Fruit fly (Drosophila melanogaster) whole organism, embryonic: Measurements from ENCODE around the gene PIG-S.

ENCODE experiments used
- CG11398 ChIP-seq: fragments of 200-800 bp; sonication (Bioruptor generic); optimal IDR thresholded peaks from 2 replicates; lab custom pipeline; 2016; ENCODE audit warnings: missing biosample characterization, missing genetic modification characterization
- CG15601 ChIP-seq: fragments of 200-800 bp; sonication (Bioruptor generic); optimal IDR thresholded peaks from 3 replicates; lab custom pipeline; 2019; ENCODE audit warnings: missing biosample characterization, mild to moderate bottlenecking, missing genetic modification characterization, moderate library complexity
- HLHmδ ChIP-seq: fragments of 200-800 bp; sonication (Bioruptor generic); optimal IDR thresholded peaks from 2 replicates; lab custom pipeline; 2018; ENCODE audit warnings: missing biosample characterization, mild to moderate bottlenecking, missing genetic modification characterization, moderate library complexity
- Hr78 ChIP-seq, 2 experiments: fragments of 200-800 bp in 1 of 2; fragments of >200 bp in 1 of 2; sonication (Bioruptor generic) in 1 of 2; optimal IDR thresholded peaks; 2 replicates each; lab custom pipeline; 2017 to 2019; ENCODE audit warnings: missing biosample characterization in 2 of 2, missing genetic modification characterization in 2 of 2, mild to moderate bottlenecking in 1 of 2, moderate library complexity in 1 of 2
- Scr ChIP-seq: fragments of 200-800 bp; sonication (Bioruptor generic); IDR thresholded peaks from 2 replicates; pipeline ENCODE4 v1.3.6; 2022; ENCODE audit warnings: missing biosample characterization, missing genetic modification characterization; ENCODE audit not compliant: partially characterized antibody
- ato ChIP-seq: fragments of 200-800 bp; sonication (Bioruptor generic); IDR thresholded peaks from 2 replicates; pipeline ENCODE4 v1.3.6; 2022; ENCODE audit warnings: missing biosample characterization, missing genetic modification characterization; ENCODE audit not compliant: partially characterized antibody
- sob ChIP-seq: fragments of 200-800 bp; sonication (Bioruptor generic); IDR thresholded peaks from 2 replicates; pipeline ENCODE4 v1.3.6; 2022; ENCODE audit warnings: missing biosample characterization, missing genetic modification characterization

DNA sequence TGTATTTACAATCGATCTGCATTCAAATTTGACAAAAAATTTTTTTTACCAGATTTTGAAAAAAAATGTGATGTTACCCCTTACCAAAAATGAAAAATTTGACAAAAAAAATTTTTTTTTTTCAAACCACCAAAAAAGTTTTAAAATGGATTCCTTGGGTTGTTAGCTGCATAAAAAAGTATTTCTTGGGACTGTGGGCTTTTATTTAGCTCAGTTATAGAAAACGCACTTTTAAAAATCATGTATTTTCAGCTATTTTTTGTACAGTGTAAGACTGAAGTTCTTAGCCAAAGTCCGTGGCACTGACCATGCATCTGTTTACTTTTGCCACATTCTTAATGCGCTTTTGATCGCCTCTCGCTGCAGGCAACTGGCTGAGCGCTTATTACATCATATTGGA, 47.7 kb upstream of the PIG-S start:
- TF ChIP-seq Scr (no peak), CG11398 (GFP tag; lab: Kevin White, UChicago) (no peak), HLHmδ (GFP tag; lab: Kevin White, UChicago) (no peak), sob (no peak), CG15601 (tag; lab: Kevin White, UChicago) (no peak), ato (GFP tag; lab: Robert Waterston, UW) (no peak), Hr78 (GFP tag; optimal IDR thresholded peaks at IDR 0.05; lab: Kevin White, UChicago) (no peak)
